Worm (Caenorhabditis elegans): ENCODE data around the gene far-1.

- TF ChIP-seq nfya-1 (tag; optimal IDR thresholded peaks at IDR 0.05) (peak; percentile 43), elt-2 (tag; optimal IDR thresholded peaks at IDR 0.05) (no peak), K09A11.1 (tag; optimal IDR thresholded peaks at IDR 0.05; ENCODE audit: insufficient read depth) (no peak), pha-4 (tag; optimal IDR thresholded peaks at IDR 0.05) (no peak), che-1 (tag; optimal IDR thresholded peaks at IDR 0.05) (no peak), F13H6.1 (tag; optimal IDR thresholded peaks at IDR 0.05) (no peak)
Measured at ce11 chrIII:9052371-9052978, 28.5 kb downstream of the far-1 start.
